Worm (Caenorhabditis elegans) whole organism, L2 larva: ENCODE results near the gene col-169.

ENCODE experiments used
- alr-1 ChIP-seq: fragments of 150-350 bp; optimal IDR thresholded peaks from 2 replicates; lab custom pipeline; 2014; ENCODE audit warnings: missing biosample characterization, missing genetic modification characterization
- ama-1 ChIP-seq: fragments of 150-350 bp; optimal IDR thresholded peaks from 2 replicates; lab custom pipeline; 2018; ENCODE audit warnings: inconsistent platforms
- egl-27 ChIP-seq: sonication (generic microtip); optimal IDR thresholded peaks from 3 replicates; lab custom pipeline; 2017; ENCODE audit warnings: missing biosample characterization, missing genetic modification reagents, missing genetic modification characterization
- fos-1 ChIP-seq: fragments of 150-350 bp; optimal IDR thresholded peaks from 2 replicates; lab custom pipeline; 2014; ENCODE audit warnings: missing biosample characterization, missing genetic modification characterization
- lin-39 ChIP-seq: fragments of 150-350 bp; optimal IDR thresholded peaks from 2 replicates; lab custom pipeline; 2014; ENCODE audit warnings: missing biosample characterization, missing genetic modification reagents, missing genetic modification characterization
- mdl-1 ChIP-seq, 2 experiments: fragments of 150-350 bp in 1 of 2; sonication (generic microtip) in 1 of 2; optimal IDR thresholded peaks; 2 replicates each; lab custom pipeline; 2017; ENCODE audit warnings: missing biosample characterization in 2 of 2, missing genetic modification characterization in 2 of 2
- nhr-12 ChIP-seq: fragments of 150-350 bp; optimal IDR thresholded peaks from 2 replicates; lab custom pipeline; 2014; ENCODE audit warnings: missing biosample characterization, missing genetic modification characterization
- nhr-21 ChIP-seq: fragments of 150-350 bp; optimal IDR thresholded peaks from 2 replicates; lab custom pipeline; 2014; ENCODE audit warnings: missing biosample characterization, missing genetic modification characterization
- nhr-25 ChIP-seq: fragments of 150-350 bp; sonication (generic microtip); optimal IDR thresholded peaks from 3 replicates; lab custom pipeline; 2014; ENCODE audit warnings: missing biosample characterization, missing genetic modification characterization
- skn-1 ChIP-seq: sonication (generic microtip); optimal IDR thresholded peaks from 2 replicates; lab custom pipeline; 2017; ENCODE audit warnings: missing biosample characterization, missing genetic modification characterization
- ztf-4 ChIP-seq: fragments of 150-350 bp; optimal IDR thresholded peaks from 2 replicates; lab custom pipeline; 2014; ENCODE audit warnings: missing biosample characterization, missing genetic modification characterization

ce11 chrX:6355030-6355635 is 26.2 kb downstream of the col-169 start, which contains the start of gene C03B1.5:
- TF ChIP-seq nhr-12 (tag; lab: Kevin White, UChicago) (no peak), skn-1 (no peak), egl-27 (no peak), ztf-4 (tag; lab: Kevin White, UChicago) (no peak), lin-39 (tag; lab: Kevin White, UChicago) (no peak), ama-1 (lab: Kevin White, UChicago) (no peak), fos-1 (tag; lab: Kevin White, UChicago) (no peak), nhr-21 (tag; lab: Kevin White, UChicago) (no peak), alr-1 (tag; lab: Kevin White, UChicago) (no peak), nhr-25 (tag; lab: Kevin White, UChicago) (no peak), mdl-1 (tag; optimal IDR thresholded peaks at IDR 0.05; lab: Kevin White, UChicago) (no peak)
